Fruit fly (Drosophila melanogaster) S2 (cell line): Measurements from ENCODE around the gene CG31816.

Source experiments
- CG8478 ChIP-seq: fragments of >200 bp; optimal IDR thresholded peaks from 2 replicates; lab custom pipeline; 2018
- CTCF ChIP-seq, 2 experiments: fragments of >200 bp; optimal IDR thresholded peaks; 2 replicates each; lab custom pipeline; 2018

DNA sequence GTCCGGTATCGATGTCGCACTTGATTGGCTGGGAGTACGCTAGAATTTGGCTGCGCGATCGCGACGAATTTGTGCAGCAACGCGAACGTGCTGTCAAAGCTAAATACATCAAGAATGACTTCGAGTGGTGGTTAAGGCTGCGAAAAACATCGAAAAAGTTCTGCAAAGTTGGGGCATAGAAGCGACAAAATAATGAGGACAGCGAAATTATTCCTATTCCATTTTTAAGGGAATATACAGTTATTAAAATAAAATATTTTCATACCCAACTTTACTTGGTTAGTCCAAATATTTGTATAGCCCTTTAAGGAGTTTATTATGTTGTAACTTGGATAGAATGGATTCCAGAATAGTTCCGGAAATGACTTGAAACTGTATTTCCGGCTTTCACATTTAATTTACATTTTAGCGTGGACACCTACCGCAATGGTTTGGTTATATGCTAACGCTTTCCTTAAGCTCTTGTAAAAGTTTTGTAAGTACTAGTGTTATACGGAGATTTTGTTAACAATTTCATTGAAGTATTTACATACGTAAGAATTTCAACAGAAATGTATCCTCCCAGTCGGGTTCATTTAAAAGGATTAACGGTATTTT lies 749 bp downstream of the CG31816 start:
- no peak for TF ChIP-seq CG8478 (lab: Kevin White, UChicago)
- TF ChIP-seq CTCF (optimal IDR thresholded peaks at IDR 0.05; lab: Kevin White, UChicago): no peak
